Fruit fly (Drosophila melanogaster): ENCODE measurements around the gene CG4829.

Gene CG4829

DNA sequence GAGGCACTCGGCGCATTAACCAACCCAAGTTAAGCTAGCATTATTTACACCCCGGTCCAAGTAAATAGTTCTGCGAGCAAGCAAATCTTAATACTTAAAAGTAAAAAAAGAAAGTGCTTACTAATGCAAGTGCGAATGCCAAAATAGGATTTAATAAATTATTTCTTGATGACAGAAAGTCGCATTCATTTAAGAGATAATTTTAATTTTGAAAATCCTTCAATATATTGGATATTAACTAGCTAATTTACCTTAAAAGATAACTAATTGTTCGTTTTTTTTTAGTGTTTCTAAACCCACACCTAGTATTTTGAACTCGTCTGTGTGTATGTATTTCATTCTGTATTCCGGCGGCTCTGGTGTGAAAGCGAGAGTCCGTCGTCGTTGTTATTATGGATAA, 43.2 kb downstream of the CG4829 start:
- TF ChIP-seq h (GFP tag; optimal IDR thresholded peaks at IDR 0.05) (no peak), Dif (GFP tag; optimal IDR thresholded peaks at IDR 0.05; ENCODE audit: partially characterized antibody) (no peak), sv (GFP tag; optimal IDR thresholded peaks at IDR 0.05) (peak; percentile 16)

DNA sequence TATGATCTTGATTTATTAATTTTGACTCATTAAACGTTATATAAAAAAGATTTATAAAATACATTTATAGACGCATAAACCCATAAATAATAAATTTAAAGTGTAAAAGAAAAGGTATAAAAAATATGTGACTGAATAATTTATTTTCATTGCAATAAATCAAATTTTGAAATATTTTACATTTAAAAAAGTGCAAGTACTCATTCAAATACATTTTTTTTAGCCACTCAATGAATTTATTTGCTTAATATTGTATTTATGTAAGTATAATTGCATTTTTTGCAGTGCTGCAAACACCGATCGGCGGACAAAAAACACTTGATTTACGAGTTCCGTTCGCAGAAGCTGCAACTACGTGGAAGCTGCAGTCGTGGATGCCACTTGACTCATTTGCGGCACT, 48.2 kb downstream of the CG4829 start:
- no peak for TF ChIP-seq dmrt93B (GFP tag; optimal IDR thresholded peaks at IDR 0.05)

DNA sequence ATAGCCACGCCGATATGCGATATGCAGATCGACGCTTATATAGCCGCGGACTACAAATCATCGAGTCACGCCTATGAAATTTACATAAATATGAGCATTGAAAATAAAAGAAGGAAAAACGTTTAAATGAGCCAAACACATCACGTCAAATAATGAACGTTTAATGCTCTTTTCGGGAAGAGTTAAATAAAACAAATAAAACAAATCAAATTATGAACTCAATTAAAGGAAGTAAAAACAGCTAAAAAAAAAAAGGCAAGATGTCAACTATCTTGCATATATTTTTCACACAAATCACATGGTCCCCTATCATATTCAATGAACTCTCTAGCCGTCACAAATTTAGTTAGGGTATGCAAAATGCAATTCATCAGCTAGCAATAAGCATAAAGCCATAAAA, 56.1 kb downstream of the CG4829 start:
- TF ChIP-seq jim (GFP tag; optimal IDR thresholded peaks at IDR 0.05) (no peak), Sp1 (GFP tag; optimal IDR thresholded peaks at IDR 0.05) (no peak), Mio (GFP tag; optimal IDR thresholded peaks at IDR 0.05) (no peak), dmrt93B (GFP tag; optimal IDR thresholded peaks at IDR 0.05) (no peak), Rel (GFP tag; optimal IDR thresholded peaks at IDR 0.05) (no peak), Rel (tag; optimal IDR thresholded peaks at IDR 0.05) (no peak), rgr (GFP tag; optimal IDR thresholded peaks at IDR 0.05) (no peak), GATAd (GFP tag; optimal IDR thresholded peaks at IDR 0.05) (no peak), dsf (GFP tag; optimal IDR thresholded peaks at IDR 0.05; ENCODE audit: borderline replicate concordance) (no peak), Hr78 (GFP tag; optimal IDR thresholded peaks at IDR 0.05) (no peak), Hnf4 (GFP tag; optimal IDR thresholded peaks at IDR 0.05) (no peak), foxo (GFP tag; optimal IDR thresholded peaks at IDR 0.05) (no peak), Dif (GFP tag; optimal IDR thresholded peaks at IDR 0.05; ENCODE audit: partially characterized antibody) (no peak), Vsx2 (GFP tag; optimal IDR thresholded peaks at IDR 0.05; ENCODE audit: partially characterized antibody) (no peak), fru (GFP tag; optimal IDR thresholded peaks at IDR 0.05) (no peak), woc (GFP tag; optimal IDR thresholded peaks at IDR 0.05) (no peak), Abd-B (GFP tag; optimal IDR thresholded peaks at IDR 0.05) (no peak), pan (optimal IDR thresholded peaks at IDR 0.05) (no peak), Jra (GFP tag; optimal IDR thresholded peaks at IDR 0.05) (no peak), Myc (optimal IDR thresholded peaks at IDR 0.05) (no peak)

DNA sequence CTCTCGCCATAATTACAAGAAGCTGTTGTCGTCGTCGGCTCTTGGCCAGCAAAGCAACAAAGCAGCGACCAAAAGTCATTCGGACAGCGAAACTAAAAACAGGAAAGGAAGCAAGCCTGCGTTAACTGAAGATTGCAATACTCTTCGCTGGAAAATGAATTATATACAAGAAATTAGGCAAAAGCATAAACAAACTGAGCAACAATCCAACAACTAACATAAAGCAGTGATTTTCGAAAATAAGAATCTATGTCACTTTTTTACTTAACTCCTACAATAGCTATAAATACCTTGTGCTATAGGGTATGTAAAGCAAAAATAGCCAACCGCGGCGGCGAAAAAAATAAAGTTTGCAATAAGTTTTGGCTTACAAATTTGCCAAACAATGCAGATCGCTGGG, 60.3 kb downstream of the CG4829 start:
- no peak for TF ChIP-seq psq (GFP tag; optimal IDR thresholded peaks at IDR 0.05)
- no peak for TF ChIP-seq Sp1 (GFP tag; optimal IDR thresholded peaks at IDR 0.05)
- TF ChIP-seq ey (GFP tag; optimal IDR thresholded peaks at IDR 0.05) = peak; percentile 41
- TF ChIP-seq CG32264 (GFP tag; optimal IDR thresholded peaks at IDR 0.05) = no peak
- no peak for TF ChIP-seq N (GFP tag; optimal IDR thresholded peaks at IDR 0.05)
- TF ChIP-seq Mio (GFP tag; optimal IDR thresholded peaks at IDR 0.05) = no peak
- TF ChIP-seq fru (GFP tag; optimal IDR thresholded peaks at IDR 0.05) = peak; percentile 55
- no peak for TF ChIP-seq sage (GFP tag; optimal IDR thresholded peaks at IDR 0.05)
- TF ChIP-seq sv (GFP tag; optimal IDR thresholded peaks at IDR 0.05) = no peak
- TF ChIP-seq Abd-B (GFP tag; optimal IDR thresholded peaks at IDR 0.05) = no peak
- TF ChIP-seq tai (GFP tag; optimal IDR thresholded peaks at IDR 0.05) = no peak
- no peak for TF ChIP-seq usp (GFP tag; optimal IDR thresholded peaks at IDR 0.05)
- peak in 1 of 2 experiments; percentile 14 for TF ChIP-seq foxo (GFP tag; optimal IDR thresholded peaks at IDR 0.05)
- TF ChIP-seq br (GFP tag; optimal IDR thresholded peaks at IDR 0.05) = peak; percentile 23
- TF ChIP-seq HLH106 (tag; optimal IDR thresholded peaks at IDR 0.05) = peak; percentile 18
- no peak for TF ChIP-seq Dfd (GFP tag; optimal IDR thresholded peaks at IDR 0.05)
- peak; percentile 29 for TF ChIP-seq h (GFP tag; optimal IDR thresholded peaks at IDR 0.05)
- peak; percentile 34 for TF ChIP-seq OdsH (GFP tag; optimal IDR thresholded peaks at IDR 0.05)
- TF ChIP-seq dmrt93B (GFP tag; optimal IDR thresholded peaks at IDR 0.05) = no peak

DNA sequence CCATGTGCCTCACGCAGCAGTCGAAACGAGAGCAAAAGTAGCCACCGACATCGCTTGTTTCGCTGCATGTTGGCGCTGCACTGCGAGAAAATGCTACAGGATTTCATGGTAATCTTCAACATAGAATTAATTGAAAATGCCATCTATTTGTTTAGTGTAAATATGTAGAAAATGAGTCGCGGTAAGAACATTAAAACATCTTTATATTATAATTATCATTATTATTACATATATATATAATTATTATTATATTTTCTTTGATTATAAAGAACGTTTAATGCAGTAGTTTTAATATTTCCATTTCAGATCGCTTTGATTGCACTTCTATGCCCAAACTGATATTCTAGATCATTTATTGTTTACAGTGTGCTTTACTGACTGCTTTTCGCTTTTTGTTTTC, 61.6 kb downstream of the CG4829 start:
- TF ChIP-seq Mio (GFP tag; optimal IDR thresholded peaks at IDR 0.05) = no peak
- TF ChIP-seq dmrt93B (GFP tag; optimal IDR thresholded peaks at IDR 0.05) = peak; percentile 12
- peak; percentile 19 for TF ChIP-seq psq (GFP tag; optimal IDR thresholded peaks at IDR 0.05)
- TF ChIP-seq HLH106 (tag; optimal IDR thresholded peaks at IDR 0.05) = peak; percentile 23
- no peak for TF ChIP-seq Dfd (GFP tag; optimal IDR thresholded peaks at IDR 0.05)
- peak; percentile 33 for TF ChIP-seq Sp1 (GFP tag; optimal IDR thresholded peaks at IDR 0.05)

DNA sequence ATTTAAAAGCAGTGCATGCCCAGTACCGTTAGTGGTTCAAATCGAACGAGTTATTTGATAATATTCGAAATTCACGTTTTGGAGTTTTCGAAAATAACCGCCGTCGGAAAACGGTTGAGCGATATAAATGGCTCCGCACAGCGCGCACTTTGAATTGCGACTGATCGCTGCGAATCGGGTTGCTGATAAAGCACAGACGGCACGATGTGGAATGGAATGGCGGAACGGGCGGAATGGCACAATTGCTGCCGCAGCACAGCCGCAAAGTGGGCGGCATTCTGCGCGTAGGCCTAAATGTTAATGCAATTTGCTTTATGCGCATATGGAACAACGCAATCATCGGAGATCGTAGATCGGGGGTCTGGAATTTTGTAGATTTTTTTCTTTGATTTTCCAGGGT, 63.2 kb downstream of the CG4829 start:
- TF ChIP-seq Jra (GFP tag; optimal IDR thresholded peaks at IDR 0.05) (no peak), Dfd (GFP tag; optimal IDR thresholded peaks at IDR 0.05) (no peak), Hr78 (GFP tag; optimal IDR thresholded peaks at IDR 0.05) (no peak), Dif (GFP tag; optimal IDR thresholded peaks at IDR 0.05; ENCODE audit: partially characterized antibody) (no peak), ey (GFP tag; optimal IDR thresholded peaks at IDR 0.05) (no peak), jim (GFP tag; optimal IDR thresholded peaks at IDR 0.05) (no peak), Myc (optimal IDR thresholded peaks at IDR 0.05) (no peak), foxo (GFP tag; optimal IDR thresholded peaks at IDR 0.05) (no peak), Rel (GFP tag; optimal IDR thresholded peaks at IDR 0.05) (no peak), Rel (tag; optimal IDR thresholded peaks at IDR 0.05) (no peak), Abd-B (GFP tag; optimal IDR thresholded peaks at IDR 0.05) (no peak), dsf (GFP tag; optimal IDR thresholded peaks at IDR 0.05; ENCODE audit: borderline replicate concordance) (no peak), brk (GFP tag; optimal IDR thresholded peaks at IDR 0.05) (no peak), pan (optimal IDR thresholded peaks at IDR 0.05) (no peak)
